Worm (Caenorhabditis elegans) whole organism, L2 larva: ENCODE data around the gene F40E10.5.
A peak's percentile ranks its signal among the peaks of the same experiment; 100 is the strongest.

ENCODE experiments used
- C34F6.9 ChIP-seq: fragments of 150-350 bp; optimal IDR thresholded peaks from 2 replicates; lab custom pipeline; 2014; ENCODE audit warnings: missing biosample characterization, missing genetic modification characterization
- R02D3.7 ChIP-seq: fragments of 150-350 bp; optimal IDR thresholded peaks from 2 replicates; lab custom pipeline; 2014; ENCODE audit warnings: missing biosample characterization, missing genetic modification characterization
- Y55F3AM.14 ChIP-seq: fragments of 200-800 bp; sonication (Bioruptor generic); optimal IDR thresholded peaks from 2 replicates; lab custom pipeline; 2018; ENCODE audit warnings: mild to moderate bottlenecking, missing genetic modification characterization, missing compliant biosample characterization
- ZK546.5 ChIP-seq: sonication (generic microtip); optimal IDR thresholded peaks from 2 replicates; lab custom pipeline; 2017; ENCODE audit warnings: missing biosample characterization, missing genetic modification characterization
- alr-1 ChIP-seq: fragments of 150-350 bp; optimal IDR thresholded peaks from 2 replicates; lab custom pipeline; 2014; ENCODE audit warnings: missing biosample characterization, missing genetic modification characterization
- aly-2 ChIP-seq: fragments of 150-350 bp; optimal IDR thresholded peaks from 2 replicates; lab custom pipeline; 2014; ENCODE audit warnings: missing biosample characterization, missing genetic modification characterization
- ama-1 ChIP-seq: fragments of 150-350 bp; optimal IDR thresholded peaks from 2 replicates; lab custom pipeline; 2018; ENCODE audit warnings: inconsistent platforms
- blmp-1 ChIP-seq: sonication (generic microtip); optimal IDR thresholded peaks from 2 replicates; lab custom pipeline; 2017; ENCODE audit warnings: missing genetic modification characterization, mild to moderate bottlenecking, missing compliant biosample characterization, antibody characterized with exemption, moderate library complexity; ENCODE audit not compliant: insufficient read depth
- ceh-82 ChIP-seq: fragments of 150-350 bp; optimal IDR thresholded peaks from 2 replicates; lab custom pipeline; 2014; ENCODE audit warnings: missing biosample characterization, missing genetic modification characterization
- crh-2 ChIP-seq: sonication (generic microtip); optimal IDR thresholded peaks from 2 replicates; lab custom pipeline; 2017; ENCODE audit warnings: missing biosample characterization, missing genetic modification characterization
- egl-27 ChIP-seq: sonication (generic microtip); optimal IDR thresholded peaks from 3 replicates; lab custom pipeline; 2017; ENCODE audit warnings: missing biosample characterization, missing genetic modification reagents, missing genetic modification characterization
- elt-1 ChIP-seq: fragments of 150-350 bp; optimal IDR thresholded peaks from 2 replicates; lab custom pipeline; 2014; ENCODE audit warnings: missing biosample characterization, missing genetic modification characterization
- elt-3 ChIP-seq: sonication (generic microtip); optimal IDR thresholded peaks from 2 replicates; lab custom pipeline; 2017; ENCODE audit warnings: missing biosample characterization, missing genetic modification characterization
- fos-1 ChIP-seq: fragments of 150-350 bp; optimal IDR thresholded peaks from 2 replicates; lab custom pipeline; 2014; ENCODE audit warnings: missing biosample characterization, missing genetic modification characterization
- gmeb-1 ChIP-seq: fragments of 150-350 bp; optimal IDR thresholded peaks from 2 replicates; lab custom pipeline; 2014; ENCODE audit warnings: missing biosample characterization, missing genetic modification characterization
- lin-13 ChIP-seq: fragments of 150-350 bp; optimal IDR thresholded peaks from 2 replicates; lab custom pipeline; 2014; ENCODE audit warnings: missing biosample characterization, missing genetic modification reagents, missing genetic modification characterization
- lsy-2 ChIP-seq, 2 experiments: fragments of 150-350 bp in 1 of 2; sonication (generic microtip) in 1 of 2; optimal IDR thresholded peaks; 2 replicates each; lab custom pipeline; 2014 to 2017; ENCODE audit warnings: missing biosample characterization in 2 of 2, missing genetic modification characterization in 2 of 2
- mab-5 ChIP-seq: fragments of 150-350 bp; optimal IDR thresholded peaks from 2 replicates; lab custom pipeline; 2014; ENCODE audit warnings: missing biosample characterization, missing genetic modification characterization
- mbf-1 ChIP-seq: sonication (generic microtip); optimal IDR thresholded peaks from 2 replicates; lab custom pipeline; 2017; ENCODE audit warnings: missing biosample characterization, missing genetic modification characterization
- mdl-1 ChIP-seq, 2 experiments: fragments of 150-350 bp in 1 of 2; sonication (generic microtip) in 1 of 2; optimal IDR thresholded peaks; 2 replicates each; lab custom pipeline; 2017; ENCODE audit warnings: missing biosample characterization in 2 of 2, missing genetic modification characterization in 2 of 2
- nhr-10 ChIP-seq: sonication (generic microtip); optimal IDR thresholded peaks from 2 replicates; lab custom pipeline; 2017; ENCODE audit warnings: missing biosample characterization, missing genetic modification characterization
- nhr-129 ChIP-seq: fragments of 150-350 bp; optimal IDR thresholded peaks from 2 replicates; lab custom pipeline; 2014; ENCODE audit warnings: missing biosample characterization, missing genetic modification characterization
- nhr-23 ChIP-seq: fragments of 150-350 bp; optimal IDR thresholded peaks from 2 replicates; lab custom pipeline; 2014; ENCODE audit warnings: missing biosample characterization, missing genetic modification reagents, missing genetic modification characterization
- nhr-237 ChIP-seq: fragments of 150-350 bp; optimal IDR thresholded peaks from 2 replicates; lab custom pipeline; 2014; ENCODE audit warnings: missing biosample characterization, missing genetic modification characterization
- nhr-25 ChIP-seq: fragments of 150-350 bp; sonication (generic microtip); optimal IDR thresholded peaks from 3 replicates; lab custom pipeline; 2014; ENCODE audit warnings: missing biosample characterization, missing genetic modification characterization
- peb-1 ChIP-seq: fragments of 150-350 bp; optimal IDR thresholded peaks from 2 replicates; lab custom pipeline; 2014; ENCODE audit warnings: missing biosample characterization, missing genetic modification characterization
- sem-4 ChIP-seq: fragments of 150-350 bp; optimal IDR thresholded peaks from 2 replicates; lab custom pipeline; 2014; ENCODE audit warnings: missing biosample characterization, missing genetic modification reagents, missing genetic modification characterization
- skn-1 ChIP-seq: sonication (generic microtip); optimal IDR thresholded peaks from 2 replicates; lab custom pipeline; 2017; ENCODE audit warnings: missing biosample characterization, missing genetic modification characterization
- sma-3 ChIP-seq: sonication (generic microtip); optimal IDR thresholded peaks from 2 replicates; lab custom pipeline; 2016; ENCODE audit warnings: missing genetic modification reagents, missing genetic modification characterization, missing compliant biosample characterization
- snpc-4 ChIP-seq: fragments of 150-350 bp; optimal IDR thresholded peaks from 2 replicates; lab custom pipeline; 2014; ENCODE audit warnings: missing biosample characterization, missing genetic modification characterization
- unc-39 ChIP-seq: fragments of 150-350 bp; optimal IDR thresholded peaks from 2 replicates; lab custom pipeline; 2014; ENCODE audit warnings: missing biosample characterization, missing genetic modification characterization
- unc-55 ChIP-seq: fragments of 150-350 bp; sonication (generic microtip); optimal IDR thresholded peaks from 3 replicates; lab custom pipeline; 2014; ENCODE audit warnings: missing biosample characterization, missing genetic modification reagents, missing genetic modification characterization
- ztf-1 ChIP-seq: fragments of 200-800 bp; sonication (Bioruptor generic); conservative IDR thresholded peaks from 2 replicates; pipeline ENCODE4 v1.3.6; 2022; ENCODE audit warnings: missing genetic modification characterization, missing compliant biosample characterization
- ztf-11 ChIP-seq: sonication (generic microtip); optimal IDR thresholded peaks from 2 replicates; lab custom pipeline; 2017; ENCODE audit warnings: missing biosample characterization, missing genetic modification characterization

The F40E10.5 gene

DNA sequence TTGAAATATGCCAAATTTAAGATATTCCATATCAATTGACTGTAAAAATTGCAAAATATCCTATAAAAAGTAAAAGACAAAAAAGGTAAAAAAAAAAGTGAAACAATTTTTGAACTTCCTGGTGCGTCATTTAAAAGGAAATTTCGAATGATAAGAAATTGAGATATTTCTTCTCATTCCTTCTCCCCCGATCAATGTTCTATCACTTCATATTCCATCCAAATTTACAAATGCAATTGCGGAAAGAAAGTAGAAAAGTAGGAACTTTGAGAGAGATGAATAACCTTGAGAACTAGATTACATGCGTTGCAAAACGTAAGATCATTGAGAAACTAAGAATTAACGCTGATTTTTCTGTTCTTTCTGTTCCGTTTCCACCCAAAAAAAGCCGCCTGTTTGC lies 8.0 kb downstream of the F40E10.5 start:
- TF ChIP-seq blmp-1 (peak; percentile 64), mbf-1 (tag; lab: Kevin White, UChicago) (no peak), fos-1 (peak; percentile 61)

ce11 chrX:14711168-14711629 lies 9.6 kb downstream of the F40E10.5 start, which contains the start of gene atrn-1:
TSS of gene atrn-1 (plus strand) at chrX:14711579.
- TF ChIP-seq elt-3 (no peak), unc-55 (GFP tag; lab: Kevin White, UChicago) (peak; percentile 14), sem-4 (tag; lab: Kevin White, UChicago) (peak; percentile 17), nhr-129 (peak; percentile 8), crh-2 (peak; percentile 11), ceh-82 (tag; lab: Kevin White, UChicago) (no peak), sma-3 (GFP tag; lab: Kevin White, UChicago) (peak; percentile 20), egl-27 (tag; lab: Kevin White, UChicago) (no peak), ZK546.5 (no peak), aly-2 (tag; lab: Kevin White, UChicago) (no peak), elt-1 (tag; lab: Kevin White, UChicago) (no peak), fos-1 (peak; percentile 54), alr-1 (tag; lab: Kevin White, UChicago) (no peak), C34F6.9 (tag; lab: Kevin White, UChicago) (peak; percentile 64), nhr-10 (tag; lab: Kevin White, UChicago) (no peak)

DNA sequence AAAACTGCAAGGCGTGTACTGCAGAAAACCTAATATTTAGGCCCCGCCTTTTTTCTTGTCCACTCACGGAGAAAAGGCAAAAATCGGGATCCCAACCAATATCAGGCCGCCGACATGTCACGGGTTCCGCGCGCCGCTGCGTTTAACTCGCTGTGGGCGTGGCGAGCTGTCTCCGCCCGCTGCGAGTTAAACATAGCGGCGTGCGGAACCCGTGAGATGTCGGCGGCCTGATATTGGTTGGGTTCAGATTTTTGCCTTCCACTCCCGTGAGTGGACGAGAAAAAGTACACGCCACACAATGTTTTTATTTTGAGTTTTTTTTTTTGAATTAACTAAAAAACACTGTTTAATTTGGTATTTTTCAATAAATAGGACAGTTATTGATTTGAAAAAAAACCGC lies 13.9 kb downstream of the F40E10.5 start:
- no peak for TF ChIP-seq skn-1
- TF ChIP-seq ama-1 (lab: Kevin White, UChicago): no peak
- TF ChIP-seq mab-5 (tag; lab: Kevin White, UChicago): no peak
- TF ChIP-seq ztf-1: no peak
- peak; percentile 5 for TF ChIP-seq snpc-4 (tag; lab: Kevin White, UChicago)
- TF ChIP-seq sem-4 (tag; lab: Kevin White, UChicago): no peak
- no peak for TF ChIP-seq C34F6.9 (tag; lab: Kevin White, UChicago)
- TF ChIP-seq lsy-2 (tag; optimal IDR thresholded peaks at IDR 0.05; lab: Kevin White, UChicago): no peak

DNA sequence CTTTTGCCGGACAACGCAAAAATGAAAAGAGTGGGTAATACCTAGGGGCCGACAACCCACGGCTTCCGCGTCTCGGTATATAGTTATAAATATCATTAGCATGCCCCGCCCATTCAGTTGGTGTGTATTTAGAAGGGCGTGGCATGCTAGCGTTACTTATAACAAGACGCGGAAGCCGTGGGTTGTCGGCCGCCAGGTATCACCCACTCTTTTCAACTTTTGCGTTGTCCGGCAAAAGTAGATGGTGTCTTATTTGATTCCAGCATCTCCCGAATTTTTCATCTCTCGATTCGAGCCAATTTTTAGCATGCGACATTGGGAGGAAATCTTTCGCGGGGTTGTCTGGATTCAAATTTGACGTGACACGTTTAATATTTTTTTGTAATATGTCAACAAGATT lies 16.2 kb downstream of the F40E10.5 start:
- TF ChIP-seq gmeb-1: no peak
- no peak for TF ChIP-seq nhr-129
- TF ChIP-seq R02D3.7: no peak
- TF ChIP-seq sem-4 (tag; lab: Kevin White, UChicago): no peak
- TF ChIP-seq ceh-82 (tag; lab: Kevin White, UChicago): no peak
- no peak for TF ChIP-seq crh-2
- no peak for TF ChIP-seq unc-55 (GFP tag; lab: Kevin White, UChicago)
- TF ChIP-seq peb-1 (tag; lab: Kevin White, UChicago): no peak
- TF ChIP-seq lin-13 (GFP tag; lab: Kevin White, UChicago): no peak
- TF ChIP-seq egl-27 (tag; lab: Kevin White, UChicago): no peak
- no peak for TF ChIP-seq mbf-1 (tag; lab: Kevin White, UChicago)
- TF ChIP-seq unc-39 (tag; lab: Kevin White, UChicago): no peak
- TF ChIP-seq elt-1 (tag; lab: Kevin White, UChicago): no peak
- TF ChIP-seq mdl-1 (tag; optimal IDR thresholded peaks at IDR 0.05; lab: Kevin White, UChicago): no peak
- TF ChIP-seq nhr-10 (tag; lab: Kevin White, UChicago): no peak
- no peak for TF ChIP-seq fos-1
- TF ChIP-seq ztf-11: no peak
- TF ChIP-seq ama-1 (lab: Kevin White, UChicago): no peak

ce11 chrX:14721098-14721497 lies 19.5 kb downstream of the F40E10.5 start, which contains the start of gene F33C8.2:
TSS of gene F33C8.2 (plus strand) at chrX:14721398.
- TF ChIP-seq nhr-237 (tag; lab: Kevin White, UChicago): no peak
- no peak for TF ChIP-seq ceh-82 (tag; lab: Kevin White, UChicago)
- no peak for TF ChIP-seq nhr-23 (tag; lab: Kevin White, UChicago)
- no peak for TF ChIP-seq ZK546.5
- no peak for TF ChIP-seq ztf-11
- TF ChIP-seq, all 48 proteins: peak for 0

DNA sequence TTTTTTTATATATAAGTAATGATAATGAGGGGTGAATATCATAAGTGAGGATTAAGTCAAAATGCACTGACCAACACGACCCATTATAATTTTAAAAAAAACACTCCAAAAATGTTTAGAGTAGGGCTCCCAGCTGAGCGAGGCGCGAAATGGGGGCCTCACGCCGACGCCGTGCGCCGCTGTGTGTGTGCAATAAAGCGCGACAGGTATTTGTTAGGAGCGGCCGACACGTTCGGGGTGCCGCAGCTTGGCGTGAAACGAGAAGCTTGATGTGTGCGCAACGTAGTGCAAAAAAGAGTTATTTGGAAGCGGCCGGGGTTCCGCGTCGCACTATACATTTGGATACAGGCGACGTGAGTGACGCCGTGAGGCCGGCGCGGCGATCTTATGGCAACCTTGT lies 23.3 kb downstream of the F40E10.5 start:
- TF ChIP-seq nhr-25 (tag; lab: Kevin White, UChicago): no peak
- TF ChIP-seq skn-1: no peak
- TF ChIP-seq mbf-1 (tag; lab: Kevin White, UChicago): no peak
- no peak for TF ChIP-seq gmeb-1
- TF ChIP-seq snpc-4 (tag; lab: Kevin White, UChicago): no peak
- no peak for TF ChIP-seq Y55F3AM.14 (GFP tag; lab: Kevin White, UChicago)
- TF ChIP-seq ama-1 (lab: Kevin White, UChicago): no peak
- no peak for TF ChIP-seq mab-5 (tag; lab: Kevin White, UChicago)
- TF ChIP-seq unc-39 (tag; lab: Kevin White, UChicago): no peak
- no peak for TF ChIP-seq nhr-129
- no peak for TF ChIP-seq peb-1 (tag; lab: Kevin White, UChicago)
- no peak for TF ChIP-seq crh-2
- no peak for TF ChIP-seq unc-55 (GFP tag; lab: Kevin White, UChicago)
- no peak for TF ChIP-seq sem-4 (tag; lab: Kevin White, UChicago)
